Worm (Caenorhabditis elegans): ENCODE results near the gene sru-3.

- TF ChIP-seq ztf-29 (GFP tag; IDR thresholded peaks at IDR 0.05) (no peak), cog-1 (tag; optimal IDR thresholded peaks at IDR 0.05) (no peak)
Measured at ce11 chrIV:9510439-9510838, 14.0 kb downstream of the sru-3 start, which contains the start of gene C33A12.4.

Measured in whole organism, midembryonic.